Worm (Caenorhabditis elegans) whole organism, L1 larva: ENCODE measurements around the gene cyn-9.

ENCODE experiments used
- ama-1 ChIP-seq: fragments of 150-350 bp; optimal IDR thresholded peaks from 2 replicates; lab custom pipeline; 2014
- ceh-82 ChIP-seq, 3 experiments: fragments of 150-350 bp in 1 of 3; sonication (generic microtip) in 2 of 3; optimal IDR thresholded peaks; 2 replicates each; lab custom pipeline; 2014 to 2017; ENCODE audit warnings: missing biosample characterization in 3 of 3, missing genetic modification characterization in 3 of 3
- lin-15B ChIP-seq: fragments of 150-350 bp; sonication (generic microtip); optimal IDR thresholded peaks from 3 replicates; lab custom pipeline; 2014; ENCODE audit warnings: missing biosample characterization, missing genetic modification characterization
- mep-1 ChIP-seq: fragments of 150-350 bp; optimal IDR thresholded peaks from 2 replicates; lab custom pipeline; 2014; ENCODE audit warnings: missing biosample characterization, missing genetic modification characterization
- nhr-237 ChIP-seq: fragments of 150-350 bp; optimal IDR thresholded peaks from 2 replicates; lab custom pipeline; 2014; ENCODE audit warnings: missing biosample characterization, missing genetic modification characterization
- pqm-1 ChIP-seq: sonication (generic microtip); optimal IDR thresholded peaks from 3 replicates; lab custom pipeline; 2017; ENCODE audit warnings: missing biosample characterization, missing genetic modification characterization
- skn-1 ChIP-seq: fragments of 150-350 bp; optimal IDR thresholded peaks from 2 replicates; lab custom pipeline; 2014; ENCODE audit warnings: missing biosample characterization, missing genetic modification characterization
- snu-23 ChIP-seq: sonication (generic microtip); optimal IDR thresholded peaks from 2 replicates; lab custom pipeline; 2016; ENCODE audit warnings: missing genetic modification characterization, missing compliant biosample characterization
- sox-4 ChIP-seq: sonication (generic microtip); optimal IDR thresholded peaks from 2 replicates; lab custom pipeline; 2016; ENCODE audit warnings: missing genetic modification characterization, missing compliant biosample characterization
- sup-37 ChIP-seq: fragments of 200-800 bp; sonication (Bioruptor generic); optimal IDR thresholded peaks from 2 replicates; lab custom pipeline; 2018; ENCODE audit warnings: mild to moderate bottlenecking, missing genetic modification characterization, missing compliant biosample characterization
- ztf-11 ChIP-seq, 2 experiments: sonication (generic microtip); optimal IDR thresholded peaks; 2 replicates each; lab custom pipeline; 2016 to 2017; ENCODE audit warnings: missing genetic modification characterization in 2 of 2, missing biosample characterization in 1 of 2, missing compliant biosample characterization in 1 of 2

DNA sequence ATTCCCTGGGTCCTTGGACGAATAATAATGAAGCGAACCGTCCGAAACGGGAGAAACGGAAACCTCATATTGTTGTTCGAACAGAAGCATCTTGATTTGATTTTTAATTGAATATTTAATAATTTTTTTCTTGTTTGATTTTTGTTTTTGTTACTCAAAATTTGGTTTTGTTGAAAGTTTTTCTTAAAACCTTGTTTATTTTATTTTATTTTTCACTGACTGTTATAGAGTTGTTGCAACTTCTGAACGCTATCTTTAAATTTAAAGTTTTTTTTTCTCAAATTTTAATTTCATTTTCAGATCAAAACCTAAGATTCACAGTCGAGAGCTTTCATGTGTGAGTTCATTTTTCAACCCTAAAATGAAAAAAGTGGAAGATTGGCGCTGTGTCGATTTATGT lies 9.6 kb upstream of the cyn-9 start, which contains the start of gene alkb-8:
- TF ChIP-seq sox-4 (tag; lab: Kevin White, UChicago) (no peak), sup-37 (GFP tag; lab: Kevin White, UChicago) (no peak), ceh-82 (tag; optimal IDR thresholded peaks at IDR 0.05; lab: Kevin White, UChicago) (no peak), snu-23 (GFP tag; lab: Kevin White, UChicago) (no peak), lin-15B (tag; lab: Kevin White, UChicago) (no peak), ama-1 (no peak), pqm-1 (no peak), skn-1 (tag; lab: Kevin White, UChicago) (no peak), nhr-237 (tag; lab: Kevin White, UChicago) (no peak), ztf-11 (tag; optimal IDR thresholded peaks at IDR 0.05; lab: Kevin White, UChicago) (no peak), mep-1 (no peak)
